Worm (Caenorhabditis elegans): ENCODE data around the gene btb-2.

Gene btb-2

ce11 chrII:6366696-6367095 is 35.1 kb upstream of the btb-2 start, which contains the start of gene ctsa-4.1:
ctsa-4.1 (plus strand) TSS chrII:6366996.
- TF ChIP-seq drap-1 (GFP tag; optimal IDR thresholded peaks at IDR 0.05) = no peak
- no peak for TF ChIP-seq lin-13 (tag; optimal IDR thresholded peaks at IDR 0.05)
- no peak for TF ChIP-seq nhr-28 (tag; optimal IDR thresholded peaks at IDR 0.05)
- TF ChIP-seq zip-8 (tag; optimal IDR thresholded peaks at IDR 0.05) = no peak
- no peak for TF ChIP-seq bed-3 (GFP tag; optimal IDR thresholded peaks at IDR 0.05)
- no peak for TF ChIP-seq unc-120 (tag; optimal IDR thresholded peaks at IDR 0.05; ENCODE audit: poor library complexity, severe bottlenecking)
- no peak for TF ChIP-seq sem-2 (GFP tag; optimal IDR thresholded peaks at IDR 0.05)
- no peak for TF ChIP-seq lin-32 (GFP tag; optimal IDR thresholded peaks at IDR 0.05)

ce11 chrII:6370110-6370509 is 31.6 kb upstream of the btb-2 start:
- TF ChIP-seq tbx-8 (GFP tag; optimal IDR thresholded peaks at IDR 0.05) (no peak), ztf-11 (tag; optimal IDR thresholded peaks at IDR 0.05) (no peak), zip-8 (tag; optimal IDR thresholded peaks at IDR 0.05) (no peak), lsy-2 (tag; optimal IDR thresholded peaks at IDR 0.05) (peak; percentile 65), ceh-39 (tag; optimal IDR thresholded peaks at IDR 0.05) (peak; percentile 71), flh-1 (GFP tag; optimal IDR thresholded peaks at IDR 0.05) (no peak), unc-120 (tag; optimal IDR thresholded peaks at IDR 0.05; ENCODE audit: poor library complexity, severe bottlenecking) (peak; percentile 36), nhr-28 (tag; optimal IDR thresholded peaks at IDR 0.05) (no peak), snpc-4 (tag; optimal IDR thresholded peaks at IDR 0.05) (no peak), hlh-1 (tag; optimal IDR thresholded peaks at IDR 0.05) (peak; percentile 60), ces-1 (GFP tag; optimal IDR thresholded peaks at IDR 0.05) (peak; percentile 95), lin-13 (tag; optimal IDR thresholded peaks at IDR 0.05) (peak; percentile 15), bed-3 (GFP tag; optimal IDR thresholded peaks at IDR 0.05) (no peak), ham-2 (GFP tag; optimal IDR thresholded peaks at IDR 0.05) (peak; percentile 88), blmp-1 (tag; optimal IDR thresholded peaks at IDR 0.05) (peak; percentile 74), nhr-237 (tag; optimal IDR thresholded peaks at IDR 0.05) (peak; percentile 62), cnd-1 (tag; optimal IDR thresholded peaks at IDR 0.05) (no peak), unc-39 (tag; optimal IDR thresholded peaks at IDR 0.05) (no peak), pha-4 (tag; optimal IDR thresholded peaks at IDR 0.05) (peak; percentile 66), mep-1 (tag; optimal IDR thresholded peaks at IDR 0.05) (peak; percentile 75), unc-62 (GFP tag; optimal IDR thresholded peaks at IDR 0.05) (peak; percentile 46), mls-2 (tag; optimal IDR thresholded peaks at IDR 0.05) (no peak), M03D4.4 (tag; optimal IDR thresholded peaks at IDR 0.05) (no peak), nhr-76 (tag; optimal IDR thresholded peaks at IDR 0.05) (no peak), sptf-1 (tag; optimal IDR thresholded peaks at IDR 0.05) (peak; percentile 50), lin-32 (GFP tag; optimal IDR thresholded peaks at IDR 0.05) (no peak), nhr-12 (tag; optimal IDR thresholded peaks at IDR 0.05) (no peak), drap-1 (GFP tag; optimal IDR thresholded peaks at IDR 0.05) (peak; percentile 48), mab-5 (tag; optimal IDR thresholded peaks at IDR 0.05) (no peak), ceh-43 (GFP tag; optimal IDR thresholded peaks at IDR 0.05) (no peak), elt-1 (tag; optimal IDR thresholded peaks at IDR 0.05; ENCODE audit: borderline replicate concordance, insufficient read depth) (no peak), sem-2 (GFP tag; optimal IDR thresholded peaks at IDR 0.05) (no peak), nhr-2 (tag; optimal IDR thresholded peaks at IDR 0.05) (peak; percentile 31)

- TF ChIP-seq nhr-28 (tag; optimal IDR thresholded peaks at IDR 0.05) (no peak), ham-2 (GFP tag; optimal IDR thresholded peaks at IDR 0.05) (no peak), nhr-2 (tag; optimal IDR thresholded peaks at IDR 0.05) (no peak), ceh-43 (GFP tag; optimal IDR thresholded peaks at IDR 0.05) (no peak), M03D4.4 (tag; optimal IDR thresholded peaks at IDR 0.05) (no peak), drap-1 (GFP tag; optimal IDR thresholded peaks at IDR 0.05) (no peak), hlh-1 (tag; optimal IDR thresholded peaks at IDR 0.05) (no peak), lin-13 (tag; optimal IDR thresholded peaks at IDR 0.05) (no peak), unc-39 (tag; optimal IDR thresholded peaks at IDR 0.05) (no peak), bed-3 (GFP tag; optimal IDR thresholded peaks at IDR 0.05) (no peak), blmp-1 (tag; optimal IDR thresholded peaks at IDR 0.05) (no peak)
These were observed 30.7 kb upstream of the btb-2 start, which contains the start of gene lin-23 for ce11 chrII:6371003-6371402. lin-23 (plus strand) TSS chrII:6371303.

ce11 chrII:6373361-6373760 is 28.4 kb upstream of the btb-2 start:
- TF ChIP-seq flh-1 (GFP tag; optimal IDR thresholded peaks at IDR 0.05) (no peak), ceh-43 (GFP tag; optimal IDR thresholded peaks at IDR 0.05) (no peak), mls-2 (tag; optimal IDR thresholded peaks at IDR 0.05) (no peak)
